Fruit fly (Drosophila melanogaster): ENCODE measurements around the gene hth.

The hth gene

DNA sequence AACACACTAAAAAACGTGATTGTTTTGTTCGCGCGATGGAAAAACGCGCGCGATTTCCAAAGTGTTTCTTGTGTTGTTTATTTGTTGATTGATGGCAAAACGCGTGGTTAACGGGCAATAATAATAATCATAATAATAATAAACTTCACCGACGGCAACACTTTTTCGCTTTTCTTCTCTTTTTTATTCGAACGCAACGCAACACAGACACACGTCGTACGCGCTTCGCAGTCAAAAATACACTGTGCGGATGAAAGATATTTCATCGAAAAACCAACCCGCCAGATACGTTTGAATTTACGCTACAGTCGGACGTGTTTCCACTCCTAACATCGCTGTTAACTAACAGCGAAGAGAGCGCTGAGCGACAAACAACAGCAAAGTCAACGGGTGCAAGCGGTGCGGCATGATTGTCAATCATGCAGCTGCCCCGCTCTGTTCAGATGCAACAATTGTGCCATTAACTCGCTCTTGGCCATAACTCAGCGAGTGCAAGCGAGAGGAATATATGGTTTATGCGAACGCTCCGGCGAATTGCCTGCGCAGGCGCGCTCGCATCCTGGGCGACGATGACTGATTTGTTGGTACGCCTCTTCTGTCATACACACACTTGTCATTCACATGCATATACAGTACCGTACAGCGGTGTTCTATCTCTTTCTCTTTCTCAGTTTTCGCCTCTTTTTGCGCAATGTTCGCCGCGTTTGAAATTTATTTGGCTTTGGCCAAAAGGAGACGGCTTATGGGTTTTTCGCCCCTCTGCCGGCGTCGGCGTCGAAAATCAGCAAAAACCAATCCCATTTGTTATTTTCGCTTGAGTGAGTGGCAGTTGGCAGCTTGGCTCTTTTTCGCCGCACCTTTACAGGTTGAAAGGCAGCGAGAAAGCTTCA lies 25.1 kb downstream of the hth start (continued):
- TF ChIP-seq knrl (GFP tag; IDR thresholded peaks at IDR 0.05; ENCODE audit: partially characterized antibody) (peak; percentile 40; the same call in 1 of the 3 replicates), Jarid2 (GFP tag; optimal IDR thresholded peaks at IDR 0.05) (peak; percentile 85), Med (GFP tag) (peak; percentile 88), CG9437 (GFP tag; optimal IDR thresholded peaks at IDR 0.05) (no peak), Hr39 (optimal IDR thresholded peaks at IDR 0.05) (no peak), Fer3 (tag; optimal IDR thresholded peaks at IDR 0.05) (no peak), HLH54F (GFP tag; optimal IDR thresholded peaks at IDR 0.05) (no peak), E2f2 (GFP tag; IDR thresholded peaks at IDR 0.05) (peak; percentile 36; the same call in 1 of the 2 replicates), CG11085 (GFP tag; IDR thresholded peaks at IDR 0.05) (no peak), so (GFP tag; IDR thresholded peaks at IDR 0.05) (peak; percentile 46; the same call in 1 of the 3 replicates), Mes4 (GFP tag; optimal IDR thresholded peaks at IDR 0.05) (no peak), chinmo (GFP tag; IDR thresholded peaks at IDR 0.05; ENCODE audit: partially characterized antibody) (peak; percentile 99), tll (GFP tag; optimal IDR thresholded peaks at IDR 0.05) (peak; percentile 88 to 91), CG13296 (GFP tag; optimal IDR thresholded peaks at IDR 0.05) (no peak), Nf-YA (GFP tag; IDR thresholded peaks at IDR 0.05) (0 out of 2 replicates have a peak, but pooled peaks have one; percentile 18), gcm (GFP tag; optimal IDR thresholded peaks at IDR 0.05) (peak; percentile 55), CG12659 (GFP tag; optimal IDR thresholded peaks at IDR 0.05) (no peak), pb (GFP tag; optimal IDR thresholded peaks at IDR 0.05) (no peak), Adf1 (GFP tag; IDR thresholded peaks at IDR 0.05) (peak; percentile 94), Hsf (GFP tag; optimal IDR thresholded peaks at IDR 0.05) (no peak), Camta (GFP tag; optimal IDR thresholded peaks at IDR 0.05) (no peak), CG9876 (GFP tag; optimal IDR thresholded peaks at IDR 0.05) (no peak), oc (tag; optimal IDR thresholded peaks at IDR 0.05) (peak; percentile 3), unpg (GFP tag; optimal IDR thresholded peaks at IDR 0.05) (no peak), Nf-YB (GFP tag; optimal IDR thresholded peaks at IDR 0.05) (peak; percentile 96), Rfx (GFP tag; IDR thresholded peaks at IDR 0.05) (no peak), scrt (GFP tag; optimal IDR thresholded peaks at IDR 0.05) (peak; percentile 99), CG13624 (GFP tag; optimal IDR thresholded peaks at IDR 0.05) (peak; percentile 7), dpn (GFP tag; optimal IDR thresholded peaks at IDR 0.05) (no peak), C15 (GFP tag; IDR thresholded peaks at IDR 0.05) (no peak), CG8290 (GFP tag; optimal IDR thresholded peaks at IDR 0.05) (no peak), CG8290 (tag; optimal IDR thresholded peaks at IDR 0.05) (peak in 1 of 2 experiments; percentile 38), Sin3A (optimal IDR thresholded peaks at IDR 0.05) (no peak), ash1 (GFP tag; optimal IDR thresholded peaks at IDR 0.05) (peak; percentile 97), CG15479 (GFP tag; optimal IDR thresholded peaks at IDR 0.05) (peak; percentile 100), tgo (GFP tag; IDR thresholded peaks at IDR 0.05) (no peak), CG8281 (tag; optimal IDR thresholded peaks at IDR 0.05) (no peak), CG7963 (GFP tag; IDR thresholded peaks at IDR 0.05; ENCODE audit: partially characterized antibody) (no peak; the same call in 2 of the 3 replicates), CG14441 (GFP tag; IDR thresholded peaks at IDR 0.05) (no peak), CG10321 (GFP tag; IDR thresholded peaks at IDR 0.05) (peak; percentile 98), CG1603 (tag; optimal IDR thresholded peaks at IDR 0.05) (peak; percentile 18), bowl (GFP tag; IDR thresholded peaks at IDR 0.05) (no peak), her (GFP tag; optimal IDR thresholded peaks at IDR 0.05) (peak; percentile 10), CG32767 (GFP tag; IDR thresholded peaks at IDR 0.05) (0 out of 2 replicates have a peak, but pooled peaks have one; percentile 24), CG15601 (tag; optimal IDR thresholded peaks at IDR 0.05) (no peak), chm (GFP tag; IDR thresholded peaks at IDR 0.05) (peak; percentile 82), ftz-f1 (GFP tag; optimal IDR thresholded peaks at IDR 0.05) (peak; percentile 14), onecut (GFP tag; IDR thresholded peaks at IDR 0.05) (no peak), CG17328 (GFP tag; IDR thresholded peaks at IDR 0.05) (0 out of 2 replicates have a peak, but pooled peaks have one; percentile 38)

Data from whole organism, embryonic.